Worm (Caenorhabditis elegans) whole organism, L1 larva: ENCODE measurements around the gene che-7.

Experiments used
- Y116A8C.19 ChIP-seq: sonication (generic microtip); optimal IDR thresholded peaks from 2 replicates; lab custom pipeline; 2016; ENCODE audit warnings: missing compliant biosample characterization, missing genetic modification characterization, borderline replicate concordance
- alr-1 ChIP-seq: fragments of 200-800 bp; sonication (Bioruptor generic); optimal IDR thresholded peaks from 2 replicates; lab custom pipeline; 2018; ENCODE audit warnings: borderline replicate concordance, mild to moderate bottlenecking, missing genetic modification characterization, missing compliant biosample characterization
- ama-1 ChIP-seq: fragments of 150-350 bp; optimal IDR thresholded peaks from 2 replicates; lab custom pipeline; 2014
- blmp-1 ChIP-seq: fragments of 150-350 bp; optimal IDR thresholded peaks from 2 replicates; lab custom pipeline; 2014; ENCODE audit warnings: missing biosample characterization, missing genetic modification characterization
- ceh-63 ChIP-seq: fragments of 200-800 bp; sonication (Bioruptor generic); optimal IDR thresholded peaks from 2 replicates; lab custom pipeline; 2018; ENCODE audit warnings: mild to moderate bottlenecking, missing genetic modification characterization, missing compliant biosample characterization
- ces-1 ChIP-seq: fragments of 150-350 bp; optimal IDR thresholded peaks from 2 replicates; lab custom pipeline; 2014; ENCODE audit warnings: missing biosample characterization, missing genetic modification reagents, missing genetic modification characterization
- efl-3 ChIP-seq: fragments of 200-800 bp; sonication (Bioruptor generic); optimal IDR thresholded peaks from 2 replicates; lab custom pipeline; 2018; ENCODE audit warnings: mild to moderate bottlenecking, missing genetic modification characterization, missing compliant biosample characterization
- egl-13 ChIP-seq: sonication (generic microtip); optimal IDR thresholded peaks from 2 replicates; lab custom pipeline; 2016; ENCODE audit warnings: missing genotype, missing genetic modification reagents, missing genetic modification characterization, missing compliant biosample characterization
- egl-27 ChIP-seq, 2 experiments: fragments of 150-350 bp in 1 of 2; sonication (generic microtip); optimal IDR thresholded peaks; 3 replicates each; lab custom pipeline; 2017 to 2018; ENCODE audit warnings: missing biosample characterization in 2 of 2, missing genetic modification characterization in 2 of 2, missing genetic modification reagents in 2 of 2
- elt-2 ChIP-seq: sonication (generic microtip); optimal IDR thresholded peaks from 2 replicates; lab custom pipeline; 2016; ENCODE audit warnings: missing genetic modification characterization, mild to moderate bottlenecking, inconsistent platforms, missing compliant biosample characterization, missing genetic modification reagents
- elt-3 ChIP-seq, 6 experiments: fragments of 150-350 bp in 1 of 6; sonication (generic microtip); optimal IDR thresholded peaks; 2 replicates each; lab custom pipeline; 2017 to 2018; ENCODE audit warnings: missing biosample characterization in 6 of 6, missing genetic modification characterization in 6 of 6, inconsistent platforms in 1 of 6
- fkh-10 ChIP-seq: sonication (generic microtip); optimal IDR thresholded peaks from 2 replicates; lab custom pipeline; 2017; ENCODE audit warnings: missing biosample characterization, missing genetic modification reagents, missing genetic modification characterization
- fkh-4 ChIP-seq: sonication (generic microtip); optimal IDR thresholded peaks from 2 replicates; lab custom pipeline; 2016; ENCODE audit warnings: missing compliant biosample characterization, missing genetic modification characterization, borderline replicate concordance
- hlh-17 ChIP-seq: fragments of 200-800 bp; sonication (Bioruptor generic); optimal IDR thresholded peaks from 2 replicates; lab custom pipeline; 2018; ENCODE audit warnings: missing genetic modification characterization, mild to moderate bottlenecking, missing compliant biosample characterization, moderate library complexity, borderline replicate concordance
- hpl-2 ChIP-seq: fragments of 150-350 bp; optimal IDR thresholded peaks from 2 replicates; lab custom pipeline; 2014; ENCODE audit warnings: missing biosample characterization, missing genetic modification reagents, missing genetic modification characterization
- jun-1 ChIP-seq: fragments of 150-350 bp; optimal IDR thresholded peaks from 2 replicates; lab custom pipeline; 2014; ENCODE audit warnings: missing biosample characterization, missing genetic modification reagents, missing genetic modification characterization
- lin-13 ChIP-seq: fragments of 150-350 bp; optimal IDR thresholded peaks from 2 replicates; lab custom pipeline; 2014; ENCODE audit warnings: missing biosample characterization, missing genetic modification reagents, missing genetic modification characterization
- lin-14 ChIP-seq: fragments of 200-800 bp; sonication (Bioruptor generic); optimal IDR thresholded peaks from 2 replicates; lab custom pipeline; 2018; ENCODE audit warnings: mild to moderate bottlenecking, missing genetic modification characterization, moderate library complexity, missing compliant biosample characterization
- lin-15B ChIP-seq: fragments of 150-350 bp; sonication (generic microtip); optimal IDR thresholded peaks from 3 replicates; lab custom pipeline; 2014; ENCODE audit warnings: missing biosample characterization, missing genetic modification characterization
- lin-35 ChIP-seq, 2 experiments: fragments of 150-350 bp; optimal IDR thresholded peaks; 2 replicates each; lab custom pipeline; 2014; ENCODE audit warnings: missing biosample characterization in 2 of 2, missing genetic modification characterization in 2 of 2, missing genetic modification reagents in 2 of 2
- lir-3 ChIP-seq: sonication (generic microtip); optimal IDR thresholded peaks from 2 replicates; lab custom pipeline; 2016; ENCODE audit warnings: mild to moderate bottlenecking, missing genetic modification characterization, moderate library complexity, missing compliant biosample characterization; ENCODE audit not compliant: poor library complexity
- mdl-1 ChIP-seq, 2 experiments: fragments of 150-350 bp; optimal IDR thresholded peaks; 2 replicates each; lab custom pipeline; 2014 to 2017; ENCODE audit warnings: missing biosample characterization in 2 of 2, missing genetic modification characterization in 2 of 2, inconsistent platforms in 1 of 2
- nhr-19 ChIP-seq: fragments of 200-800 bp; sonication (Bioruptor generic); conservative IDR thresholded peaks from 2 replicates; pipeline ENCODE4 v1.3.6; 2022; ENCODE audit warnings: missing genetic modification characterization, missing compliant biosample characterization
- nhr-20 ChIP-seq: sonication (generic microtip); optimal IDR thresholded peaks from 2 replicates; lab custom pipeline; 2016; ENCODE audit warnings: mild to moderate bottlenecking, missing genetic modification characterization, missing compliant biosample characterization
- nhr-47 ChIP-seq: sonication (generic microtip); optimal IDR thresholded peaks from 2 replicates; lab custom pipeline; 2016; ENCODE audit warnings: mild to moderate bottlenecking, missing genetic modification characterization, moderate library complexity, missing compliant biosample characterization
- nhr-71 ChIP-seq: sonication (generic microtip); optimal IDR thresholded peaks from 2 replicates; lab custom pipeline; 2016; ENCODE audit warnings: mild to moderate bottlenecking, missing genetic modification characterization, moderate library complexity, missing compliant biosample characterization
- nhr-84 ChIP-seq: sonication (generic microtip); optimal IDR thresholded peaks from 2 replicates; lab custom pipeline; 2017; ENCODE audit warnings: missing biosample characterization, missing genetic modification characterization
- rnt-1 ChIP-seq: sonication (generic microtip); optimal IDR thresholded peaks from 2 replicates; lab custom pipeline; 2016; ENCODE audit warnings: mild to moderate bottlenecking, missing genetic modification characterization, moderate library complexity, missing compliant biosample characterization
- skn-1 ChIP-seq: fragments of 150-350 bp; optimal IDR thresholded peaks from 2 replicates; lab custom pipeline; 2014; ENCODE audit warnings: missing biosample characterization, missing genetic modification characterization
- snpc-4 ChIP-seq: fragments of 150-350 bp; optimal IDR thresholded peaks from 2 replicates; lab custom pipeline; 2014; ENCODE audit warnings: missing biosample characterization, missing genetic modification characterization
- sox-4 ChIP-seq: sonication (generic microtip); optimal IDR thresholded peaks from 2 replicates; lab custom pipeline; 2016; ENCODE audit warnings: missing genetic modification characterization, missing compliant biosample characterization
- tlp-1 ChIP-seq: fragments of 150-350 bp; optimal IDR thresholded peaks from 2 replicates; lab custom pipeline; 2014; ENCODE audit warnings: missing biosample characterization, missing genetic modification characterization
- unc-130 ChIP-seq: fragments of 150-350 bp; optimal IDR thresholded peaks from 2 replicates; lab custom pipeline; 2017; ENCODE audit warnings: missing biosample characterization, missing genetic modification characterization, inconsistent platforms
- unc-30 ChIP-seq: sonication (generic microtip); optimal IDR thresholded peaks from 2 replicates; lab custom pipeline; 2017; ENCODE audit warnings: missing biosample characterization, missing genetic modification characterization
- unc-62 ChIP-seq: fragments of 150-350 bp; optimal IDR thresholded peaks from 2 replicates; lab custom pipeline; 2014; ENCODE audit warnings: missing biosample characterization, missing genetic modification reagents, missing genetic modification characterization
- unc-98 ChIP-seq: fragments of 200-800 bp; sonication (Bioruptor generic); IDR thresholded peaks from 2 replicates; pipeline ENCODE4 v1.3.6; 2022; ENCODE audit warnings: missing genetic modification characterization, missing compliant biosample characterization
- xbp-1 ChIP-seq: sonication (generic microtip); optimal IDR thresholded peaks from 2 replicates; lab custom pipeline; 2016; ENCODE audit warnings: missing genetic modification characterization, missing compliant biosample characterization
- zag-1 ChIP-seq: fragments of 150-350 bp; optimal IDR thresholded peaks from 2 replicates; lab custom pipeline; 2014; ENCODE audit warnings: missing biosample characterization, missing genetic modification characterization
- ztf-4 ChIP-seq: fragments of 150-350 bp; optimal IDR thresholded peaks from 2 replicates; lab custom pipeline; 2014; ENCODE audit warnings: missing biosample characterization, missing genetic modification characterization

che-7 gene

DNA sequence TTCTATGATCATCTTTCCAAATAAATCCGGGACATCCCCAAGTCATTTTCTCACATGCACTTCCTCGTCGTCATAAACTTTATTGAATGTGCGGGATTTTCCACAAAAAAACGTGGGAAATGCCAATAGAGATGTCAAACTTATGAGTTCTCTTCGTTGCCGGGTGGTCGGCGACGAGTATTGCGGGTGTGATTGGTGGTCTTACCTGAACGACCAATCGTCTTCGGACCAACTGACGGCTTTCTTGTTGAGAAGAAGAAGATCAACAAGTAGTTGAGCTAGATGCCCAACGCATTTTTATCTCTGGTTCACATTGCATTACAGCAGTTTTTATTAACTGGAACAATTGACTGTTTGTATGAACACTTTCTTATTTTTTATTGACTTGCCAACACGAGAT is 26.2 kb upstream of the che-7 start:
- TF ChIP-seq skn-1 (no peak), ama-1 (no peak), xbp-1 (no peak), unc-62 (GFP tag; lab: Kevin White, UChicago) (no peak), unc-130 (tag; lab: Kevin White, UChicago) (no peak), egl-13 (tag; lab: Kevin White, UChicago) (no peak), lin-35 (GFP tag; optimal IDR thresholded peaks at IDR 0.05; lab: Kevin White, UChicago) (no peak), Y116A8C.19 (tag; lab: Kevin White, UChicago) (no peak), lir-3 (no peak), nhr-71 (tag; lab: Kevin White, UChicago) (no peak), nhr-84 (tag; lab: Kevin White, UChicago) (no peak), snpc-4 (tag; lab: Kevin White, UChicago) (no peak), unc-98 (GFP tag; lab: Robert Waterston, UW) (no peak), blmp-1 (tag; lab: Kevin White, UChicago) (no peak), nhr-47 (tag; lab: Kevin White, UChicago) (no peak), rnt-1 (tag; lab: Kevin White, UChicago) (no peak), jun-1 (tag; lab: Kevin White, UChicago) (no peak)

DNA sequence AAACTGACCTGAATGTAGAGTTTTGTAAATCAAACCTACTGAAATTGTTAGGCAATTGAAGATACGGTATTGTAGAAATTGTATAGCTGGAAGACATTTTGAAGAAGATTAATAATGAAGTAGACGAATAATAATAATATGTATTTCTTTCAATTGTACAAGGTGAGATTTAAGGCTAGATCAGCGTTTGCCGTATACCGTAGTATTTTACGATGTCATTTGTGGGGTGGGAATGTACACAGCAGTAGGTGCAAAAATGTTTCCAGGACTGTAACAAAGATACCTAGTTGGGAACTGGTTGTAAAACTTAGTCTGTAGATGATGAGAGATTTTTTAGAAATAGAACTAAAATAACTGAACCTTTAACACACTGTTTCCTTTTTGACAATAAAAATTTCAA is 25.6 kb upstream of the che-7 start, which contains the start of gene ceh-76:
TSS of gene ceh-76 (minus strand) at position 101 of the 400 bp plus-strand sequence.
- no peak for TF ChIP-seq ceh-63 (GFP tag; lab: Kevin White, UChicago)
- no peak for TF ChIP-seq alr-1 (tag; lab: Kevin White, UChicago)
- TF ChIP-seq fkh-4 (tag; lab: Kevin White, UChicago): no peak
- no peak for TF ChIP-seq lin-13 (GFP tag; lab: Kevin White, UChicago)
- no peak for TF ChIP-seq unc-30 (tag; lab: Kevin White, UChicago)
- no peak for TF ChIP-seq nhr-47 (tag; lab: Kevin White, UChicago)
- TF ChIP-seq fkh-10 (GFP tag; lab: Kevin White, UChicago): no peak
- no peak for TF ChIP-seq nhr-71 (tag; lab: Kevin White, UChicago)
- TF ChIP-seq lin-15B: no peak
- no peak for TF ChIP-seq hpl-2 (GFP tag; lab: Kevin White, UChicago)
- TF ChIP-seq elt-2: no peak
- no peak for TF ChIP-seq nhr-19 (GFP tag; lab: Robert Waterston, UW)
- TF ChIP-seq ces-1 (GFP tag; lab: Kevin White, UChicago): no peak
- TF ChIP-seq efl-3 (GFP tag; lab: Kevin White, UChicago): no peak
- no peak for TF ChIP-seq hlh-17 (GFP tag; lab: Kevin White, UChicago)
- TF ChIP-seq tlp-1 (tag; lab: Kevin White, UChicago): no peak
- no peak for TF ChIP-seq mdl-1 (tag; optimal IDR thresholded peaks at IDR 0.05; lab: Kevin White, UChicago)

DNA sequence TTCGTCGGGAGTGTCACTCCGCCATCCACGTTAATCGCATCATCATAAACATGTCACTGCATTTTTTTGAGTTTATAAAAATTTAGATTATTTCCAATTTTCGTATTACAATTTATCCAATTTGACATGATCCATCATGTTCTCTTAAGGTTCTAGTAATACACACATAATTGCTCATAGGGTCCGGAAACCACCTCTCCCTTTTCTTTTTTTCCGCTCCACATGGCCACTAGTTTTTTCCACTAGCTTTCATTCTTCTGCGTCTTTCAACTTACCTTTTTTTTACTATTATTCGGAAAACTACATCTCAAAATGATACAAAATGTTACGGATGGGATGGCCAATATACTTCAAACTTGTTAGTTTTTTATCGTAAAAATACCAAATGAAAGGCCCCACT is 16.9 kb upstream of the che-7 start, which contains the start of gene Y97E10AL.1:
TSS of gene Y97E10AL.1 (plus strand) at position 301 of the 400 bp plus-strand sequence.
- no peak for TF ChIP-seq snpc-4 (tag; lab: Kevin White, UChicago)
- no peak for TF ChIP-seq egl-27 (tag; optimal IDR thresholded peaks at IDR 0.05; lab: Kevin White, UChicago)
- TF ChIP-seq hpl-2 (GFP tag; lab: Kevin White, UChicago): no peak
- no peak for TF ChIP-seq lin-15B
- no peak for TF ChIP-seq ztf-4 (tag; lab: Kevin White, UChicago)
- TF ChIP-seq lin-35 (GFP tag; optimal IDR thresholded peaks at IDR 0.05; lab: Kevin White, UChicago): no peak
- no peak for TF ChIP-seq lir-3
- no peak for TF ChIP-seq elt-3 (tag; optimal IDR thresholded peaks at IDR 0.05; lab: Kevin White, UChicago)
- TF ChIP-seq nhr-20 (tag; lab: Kevin White, UChicago): no peak
- TF ChIP-seq nhr-71 (tag; lab: Kevin White, UChicago): no peak
- TF ChIP-seq lin-13 (GFP tag; lab: Kevin White, UChicago): no peak
- TF ChIP-seq sox-4: no peak
- no peak for TF ChIP-seq lin-14 (GFP tag; lab: Kevin White, UChicago)
- TF ChIP-seq zag-1 (tag; lab: Kevin White, UChicago): no peak
- TF ChIP-seq xbp-1: no peak
- no peak for TF ChIP-seq hlh-17 (GFP tag; lab: Kevin White, UChicago)
